Worm (Caenorhabditis elegans) whole organism, midembryonic: ENCODE measurements around the gene cnc-3.

ENCODE experiments used
- T22C8.4 ChIP-seq: fragments of 200-800 bp; sonication (Bioruptor generic); IDR thresholded peaks from 2 replicates; pipeline ENCODE4 v1.3.6; 2022; ENCODE audit warnings: missing genetic modification characterization, missing compliant biosample characterization
- flt-1 ChIP-seq: fragments of 200-800 bp; sonication (Bioruptor generic); IDR thresholded peaks from 2 replicates; pipeline ENCODE4 v1.3.6; 2022; ENCODE audit warnings: missing genetic modification characterization, missing compliant biosample characterization
- klf-2 ChIP-seq: fragments of 200-800 bp; sonication (Bioruptor generic); conservative IDR thresholded peaks from 2 replicates; pipeline ENCODE4 v1.3.6; 2022; ENCODE audit warnings: missing genetic modification reagents, missing genetic modification characterization, missing compliant biosample characterization
- med-1 ChIP-seq: sonication (generic microtip); optimal IDR thresholded peaks from 2 replicates; lab custom pipeline; 2017; ENCODE audit warnings: missing genetic modification characterization, mild to moderate bottlenecking, missing compliant biosample characterization, antibody characterized with exemption, missing genetic modification reagents; ENCODE audit not compliant: insufficient read depth
- ref-1 ChIP-seq: fragments of 200-800 bp; sonication (Bioruptor generic); conservative IDR thresholded peaks from 2 replicates; pipeline ENCODE4 v1.3.6; 2022; ENCODE audit warnings: missing genetic modification reagents, missing genetic modification characterization, missing compliant biosample characterization
- tab-1 ChIP-seq: fragments of 200-800 bp; sonication (Bioruptor generic); IDR thresholded peaks from 2 replicates; pipeline ENCODE4 v1.3.6; 2022; ENCODE audit warnings: missing genetic modification characterization, missing compliant biosample characterization
- ztf-29 ChIP-seq: fragments of 200-800 bp; sonication (Bioruptor generic); IDR thresholded peaks from 2 replicates; pipeline ENCODE4 v1.3.6; 2022; ENCODE audit warnings: missing genetic modification reagents, missing genetic modification characterization, missing compliant biosample characterization

DNA sequence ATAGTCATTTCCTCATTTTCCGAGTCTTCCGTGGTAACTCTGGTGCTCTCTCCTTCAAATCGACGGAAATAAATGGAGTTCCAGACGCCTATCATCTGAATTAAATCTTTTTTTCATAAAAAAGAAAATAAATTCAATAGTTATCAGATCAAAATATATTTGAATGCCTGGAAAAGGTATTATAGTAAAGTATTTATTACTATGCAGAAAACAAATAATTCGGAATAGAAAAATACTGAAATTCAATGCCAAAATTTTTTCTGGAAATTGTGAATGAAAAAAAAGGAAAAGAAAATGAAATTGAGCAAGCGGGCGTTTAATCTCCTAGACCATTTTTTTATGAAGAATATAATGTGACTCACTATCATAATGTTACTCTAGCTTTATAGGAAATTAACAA, 43.7 kb downstream of the cnc-3 start, which contains the start of gene C38C3.6:
- TF ChIP-seq ref-1 (GFP tag; lab: Robert Waterston, UW) (no peak), med-1 (GFP tag; lab: Kevin White, UChicago) (no peak), T22C8.4 (no peak), klf-2 (GFP tag; lab: Robert Waterston, UW) (no peak), flt-1 (GFP tag; lab: Robert Waterston, UW) (no peak), ztf-29 (GFP tag; lab: Robert Waterston, UW) (no peak), tab-1 (GFP tag; lab: Robert Waterston, UW) (no peak)
